Fruit fly (Drosophila melanogaster) whole organism, embryonic: ENCODE results near the gene CG12206.

Experiments used
- BEAF-32 ChIP-seq: fragments of 200-800 bp; sonication (Bioruptor generic); optimal IDR thresholded peaks from 3 replicates; lab custom pipeline; 2017; ENCODE audit warnings: missing biosample characterization, missing genetic modification characterization, mild to moderate bottlenecking, moderate library complexity, missing genetic modification reagents
- CG11560 ChIP-seq: fragments of 200-800 bp; sonication (Bioruptor generic); IDR thresholded peaks from 3 replicates; pipeline ENCODE4 v1.3.6; 2022; ENCODE audit warnings: missing biosample characterization, missing genetic modification characterization
- CG12155 ChIP-seq: fragments of 200-800 bp; sonication (Bioruptor generic); optimal IDR thresholded peaks from 3 replicates; lab custom pipeline; 2016; ENCODE audit warnings: missing biosample characterization, missing genetic modification characterization
- CG12236 ChIP-seq: fragments of 200-800 bp; sonication (Bioruptor generic); optimal IDR thresholded peaks from 2 replicates; lab custom pipeline; 2016; ENCODE audit warnings: missing biosample characterization, missing genetic modification characterization
- CG15479 ChIP-seq: fragments of 200-800 bp; sonication (Bioruptor generic); optimal IDR thresholded peaks from 3 replicates; lab custom pipeline; 2019; ENCODE audit warnings: missing biosample characterization, mild to moderate bottlenecking, missing genetic modification characterization, moderate library complexity
- CG18011 ChIP-seq: fragments of 200-800 bp; sonication (Bioruptor generic); optimal IDR thresholded peaks from 2 replicates; lab custom pipeline; 2017; ENCODE audit warnings: missing biosample characterization, missing genetic modification characterization, mild to moderate bottlenecking, moderate library complexity, missing genotype
- CG1832 ChIP-seq: fragments of 200-800 bp; sonication (Bioruptor generic); optimal IDR thresholded peaks from 2 replicates; lab custom pipeline; 2017; ENCODE audit warnings: missing biosample characterization, mild to moderate bottlenecking, missing genetic modification characterization, inconsistent platforms
- CG2129 ChIP-seq: fragments of 200-800 bp; sonication (Bioruptor generic); IDR thresholded peaks from 2 replicates; pipeline ENCODE4 v1.3.6; 2022; ENCODE audit warnings: missing biosample characterization, missing genetic modification characterization; ENCODE audit not compliant: partially characterized antibody
- CG2889 ChIP-seq: fragments of 200-800 bp; sonication (Bioruptor generic); IDR thresholded peaks from 3 replicates; pipeline ENCODE4 v1.3.6; 2022; ENCODE audit warnings: missing biosample characterization, missing genetic modification characterization
- CG3726 ChIP-seq: fragments of 200-800 bp; sonication (Bioruptor generic); IDR thresholded peaks from 3 replicates; pipeline ENCODE4, ENCODE4 v1.3.6; 2022; ENCODE audit warnings: missing biosample characterization, missing genetic modification characterization
- CG6683 ChIP-seq: fragments of 200-800 bp; sonication (Bioruptor generic); optimal IDR thresholded peaks from 2 replicates; lab custom pipeline; 2017; ENCODE audit warnings: missing biosample characterization, mild to moderate bottlenecking, missing genetic modification characterization, missing genetic modification reagents
- CG6689 ChIP-seq: fragments of 200-800 bp; sonication (Bioruptor generic); IDR thresholded peaks from 2 replicates; pipeline ENCODE4 v1.3.6; 2022; ENCODE audit warnings: missing biosample characterization, missing genetic modification characterization
- CG8290 ChIP-seq, 3 experiments: fragments of 200-800 bp; sonication (Bioruptor generic); optimal IDR thresholded peaks; 2 replicates each; lab custom pipeline; 2016 to 2019; ENCODE audit warnings: missing biosample characterization in 3 of 3, missing genetic modification characterization in 3 of 3, mild to moderate bottlenecking in 2 of 3, moderate library complexity in 1 of 3
- CG9932 ChIP-seq: fragments of 200-800 bp; sonication (Bioruptor generic); IDR thresholded peaks from 2 replicates; pipeline ENCODE4 v1.3.6; 2022; ENCODE audit warnings: missing biosample characterization, missing genetic modification characterization
- Drgx ChIP-seq: fragments of 200-800 bp; sonication (Bioruptor generic); IDR thresholded peaks from 2 replicates; pipeline ENCODE4 v1.3.6; 2022; ENCODE audit warnings: missing biosample characterization, missing genetic modification characterization
- Ets97D ChIP-seq: fragments of 200-800 bp; sonication (Bioruptor generic); optimal IDR thresholded peaks from 3 replicates; lab custom pipeline; 2016; ENCODE audit warnings: missing biosample characterization, missing genetic modification characterization
- HLH54F ChIP-seq: fragments of 200-800 bp; sonication (Bioruptor generic); optimal IDR thresholded peaks from 3 replicates; lab custom pipeline; 2016; ENCODE audit warnings: missing biosample characterization, missing genetic modification characterization
- MESR4 ChIP-seq: fragments of 200-800 bp; sonication (Bioruptor generic); optimal IDR thresholded peaks from 2 replicates; lab custom pipeline; 2018; ENCODE audit warnings: missing biosample characterization, mild to moderate bottlenecking, missing genetic modification characterization, moderate library complexity
- Mad ChIP-seq: fragments of 200-800 bp; sonication (Bioruptor generic); optimal IDR thresholded peaks from 2 replicates; lab custom pipeline; 2016; ENCODE audit warnings: missing biosample characterization, missing genetic modification characterization
- NC2β ChIP-seq: fragments of 200-800 bp; sonication (Bioruptor generic); optimal IDR thresholded peaks from 2 replicates; lab custom pipeline; 2016; ENCODE audit warnings: missing biosample characterization, missing genetic modification characterization
- NFAT ChIP-seq: fragments of 200-800 bp; sonication (Bioruptor generic); IDR thresholded peaks from 2 replicates; pipeline ENCODE4 v1.3.6; 2022; ENCODE audit warnings: missing biosample characterization, missing genetic modification characterization
- NfI ChIP-seq: fragments of 200-800 bp; sonication (Bioruptor generic); optimal IDR thresholded peaks from 3 replicates; lab custom pipeline; 2018; ENCODE audit warnings: missing biosample characterization, mild to moderate bottlenecking, missing genetic modification characterization, moderate library complexity
- Oaz ChIP-seq: fragments of 200-800 bp; sonication (Bioruptor generic); IDR thresholded peaks from 2 replicates; pipeline ENCODE4 v1.3.6; 2022; ENCODE audit warnings: missing biosample characterization, missing genetic modification characterization
- Spps ChIP-seq: fragments of 200-800 bp; sonication (Bioruptor generic); optimal IDR thresholded peaks from 2 replicates; lab custom pipeline; 2018; ENCODE audit warnings: missing biosample characterization, mild to moderate bottlenecking, missing genetic modification characterization
- Sry-β ChIP-seq: fragments of 200-800 bp; sonication (Bioruptor generic); optimal IDR thresholded peaks from 2 replicates; lab custom pipeline; 2018; ENCODE audit warnings: missing biosample characterization, mild to moderate bottlenecking, missing genetic modification characterization, moderate library complexity
- TFAM ChIP-seq: fragments of 200-800 bp; sonication (Bioruptor generic); optimal IDR thresholded peaks from 2 replicates; lab custom pipeline; 2017; ENCODE audit warnings: missing biosample characterization, missing genetic modification characterization, inconsistent platforms
- Vsx1 ChIP-seq: fragments of 200-800 bp; sonication (Bioruptor generic); optimal IDR thresholded peaks from 2 replicates; lab custom pipeline; 2017; ENCODE audit warnings: missing biosample characterization, mild to moderate bottlenecking, missing genetic modification characterization, missing genetic modification reagents
- Xbp1 ChIP-seq: fragments of 200-800 bp; sonication (Bioruptor generic); optimal IDR thresholded peaks from 3 replicates; lab custom pipeline; 2016; ENCODE audit warnings: missing biosample characterization, mild to moderate bottlenecking, missing genetic modification characterization
- Xrp1 ChIP-seq: fragments of 200-800 bp; sonication (Bioruptor generic); IDR thresholded peaks from 2 replicates; pipeline ENCODE4 v1.3.6; 2022; ENCODE audit warnings: missing biosample characterization, missing genetic modification characterization
- ash1 ChIP-seq: fragments of 200-800 bp; sonication (Bioruptor generic); optimal IDR thresholded peaks from 2 replicates; lab custom pipeline; 2018; ENCODE audit warnings: missing biosample characterization, mild to moderate bottlenecking, missing genetic modification characterization
- bab2 ChIP-seq: fragments of 200-800 bp; sonication (Bioruptor generic); optimal IDR thresholded peaks from 2 replicates; lab custom pipeline; 2016; ENCODE audit warnings: missing biosample characterization, missing genetic modification characterization
- bsh ChIP-seq, 2 experiments: fragments of 200-800 bp; sonication (Bioruptor generic); optimal IDR thresholded peaks; 2 replicates each; lab custom pipeline; 2017 to 2018; ENCODE audit warnings: mild to moderate bottlenecking in 2 of 2, missing biosample characterization in 2 of 2, missing genetic modification characterization in 2 of 2, moderate library complexity in 1 of 2
- ci ChIP-seq: fragments of 200-800 bp; sonication (Bioruptor generic); IDR thresholded peaks from 3 replicates; pipeline ENCODE4 v1.3.6; 2022; ENCODE audit warnings: missing biosample characterization, missing genetic modification characterization
- dm ChIP-seq: fragments of 200-800 bp; sonication (Bioruptor generic); optimal IDR thresholded peaks from 3 replicates; lab custom pipeline; 2016; ENCODE audit warnings: missing biosample characterization, missing genetic modification characterization
- ems ChIP-seq: fragments of 200-800 bp; sonication (Bioruptor generic); optimal IDR thresholded peaks from 3 replicates; lab custom pipeline; 2016; ENCODE audit warnings: missing biosample characterization, missing genetic modification characterization
- grn ChIP-seq: fragments of 200-800 bp; sonication (Bioruptor generic); optimal IDR thresholded peaks from 3 replicates; lab custom pipeline; 2017; ENCODE audit warnings: missing biosample characterization, missing genetic modification characterization
- ham ChIP-seq: fragments of 200-800 bp; sonication (Bioruptor generic); IDR thresholded peaks from 2 replicates; pipeline ENCODE4 v1.3.6; 2022; ENCODE audit warnings: missing biosample characterization, missing genetic modification characterization
- her ChIP-seq: fragments of 200-800 bp; sonication (Bioruptor generic); optimal IDR thresholded peaks from 2 replicates; lab custom pipeline; 2016; ENCODE audit warnings: missing biosample characterization, missing genetic modification characterization
- hth ChIP-seq: fragments of >200 bp; optimal IDR thresholded peaks from 2 replicates; lab custom pipeline; 2017; ENCODE audit warnings: inconsistent platforms
- jigr1 ChIP-seq: fragments of 200-800 bp; sonication (Bioruptor generic); IDR thresholded peaks from 3 replicates; pipeline ENCODE4 v1.3.6; 2022; ENCODE audit warnings: missing biosample characterization, missing genetic modification characterization
- jing ChIP-seq: fragments of 200-800 bp; sonication (Bioruptor generic); optimal IDR thresholded peaks from 2 replicates; lab custom pipeline; 2018; ENCODE audit warnings: missing biosample characterization, mild to moderate bottlenecking, missing genetic modification characterization
- kay ChIP-seq: fragments of 200-800 bp; sonication (Bioruptor generic); optimal IDR thresholded peaks from 2 replicates; lab custom pipeline; 2016; ENCODE audit warnings: missing biosample characterization, missing genetic modification characterization
- klu ChIP-seq: fragments of 200-800 bp; sonication (Bioruptor generic); IDR thresholded peaks from 2 replicates; pipeline ENCODE4 v1.3.6; 2022; ENCODE audit warnings: missing biosample characterization, missing genetic modification characterization
- knrl ChIP-seq: fragments of 200-800 bp; sonication (Bioruptor generic); IDR thresholded peaks from 3 replicates; pipeline ENCODE4 v1.3.6; 2022; ENCODE audit warnings: missing biosample characterization, missing genetic modification characterization; ENCODE audit not compliant: partially characterized antibody
- nmo ChIP-seq: fragments of 200-800 bp; sonication (Bioruptor generic); optimal IDR thresholded peaks from 2 replicates; lab custom pipeline; 2018; ENCODE audit warnings: missing biosample characterization, mild to moderate bottlenecking, missing genetic modification characterization, moderate library complexity
- slou ChIP-seq: fragments of 200-800 bp; sonication (Bioruptor generic); optimal IDR thresholded peaks from 3 replicates; lab custom pipeline; 2016; ENCODE audit warnings: missing biosample characterization, missing genetic modification characterization
- slp2 ChIP-seq: fragments of 200-800 bp; sonication (Bioruptor generic); optimal IDR thresholded peaks from 2 replicates; lab custom pipeline; 2016; ENCODE audit warnings: missing biosample characterization, missing genetic modification characterization
- sqz ChIP-seq: fragments of 200-800 bp; sonication (Bioruptor generic); optimal IDR thresholded peaks from 3 replicates; lab custom pipeline; 2018; ENCODE audit warnings: missing biosample characterization, mild to moderate bottlenecking, missing genetic modification characterization
- trem ChIP-seq: fragments of 200-800 bp; optimal IDR thresholded peaks from 3 replicates; lab custom pipeline; 2019; ENCODE audit warnings: missing biosample characterization, mild to moderate bottlenecking, missing genetic modification characterization, moderate library complexity
- trh ChIP-seq: fragments of 200-800 bp; sonication (Bioruptor generic); optimal IDR thresholded peaks from 2 replicates; lab custom pipeline; 2016; ENCODE audit warnings: missing biosample characterization, missing genetic modification characterization
- tx ChIP-seq: fragments of 200-800 bp; sonication (Bioruptor generic); optimal IDR thresholded peaks from 2 replicates; lab custom pipeline; 2016; ENCODE audit warnings: missing biosample characterization, missing genetic modification characterization

The CG12206 gene

DNA sequence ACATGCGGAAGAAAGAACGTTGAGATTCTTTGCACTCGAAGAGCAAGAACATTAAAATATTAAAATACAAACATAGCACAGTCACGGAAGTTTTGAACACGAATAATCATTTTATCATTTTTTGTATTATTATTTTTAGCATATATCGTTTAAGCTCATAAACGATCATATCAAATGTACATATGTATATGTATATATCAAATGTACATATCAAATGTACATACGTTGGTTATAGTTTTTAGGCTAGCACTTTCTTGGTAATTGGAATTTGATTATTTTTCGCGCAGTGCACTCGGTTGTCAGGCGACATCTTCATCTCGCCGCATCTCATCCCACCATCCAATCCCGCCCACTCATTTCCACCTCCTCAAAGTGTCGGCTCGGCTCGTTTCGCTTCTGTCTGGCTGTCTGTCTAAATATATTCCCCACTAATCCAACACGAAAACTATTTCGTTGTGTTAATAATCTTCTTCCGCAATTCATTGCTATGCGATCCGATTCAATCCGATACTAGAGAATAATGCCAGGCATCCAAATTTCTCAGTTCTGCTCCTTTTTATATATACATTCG lies 18.8 kb downstream of the CG12206 start (continued):
- peak; percentile 75 for TF ChIP-seq nmo (GFP tag; lab: Kevin White, UChicago)
- no peak for TF ChIP-seq her (GFP tag; lab: Kevin White, UChicago)
- peak; percentile 23; the same call in 1 of the 2 replicates for TF ChIP-seq CG6689 (GFP tag; lab: Robert Waterston, UW)
- no peak for TF ChIP-seq Sry-β (GFP tag; lab: Kevin White, UChicago)
- TF ChIP-seq CG12236 = no peak
- TF ChIP-seq CG9932 (GFP tag; lab: Robert Waterston, UW) = peak; percentile 31; the same call in 1 of the 2 replicates
- no peak for TF ChIP-seq sqz (GFP tag; lab: Kevin White, UChicago)
- peak; percentile 17 for TF ChIP-seq Spps (tag; lab: Kevin White, UChicago)
- TF ChIP-seq knrl = no peak
- TF ChIP-seq trh (GFP tag; lab: Kevin White, UChicago) = no peak
- no peak for TF ChIP-seq NFAT (GFP tag; lab: Robert Waterston, UW)
- peak; percentile 28 for TF ChIP-seq Xbp1 (GFP tag; lab: Kevin White, UChicago)
- TF ChIP-seq slp2 (GFP tag; lab: Kevin White, UChicago) = no peak
- TF ChIP-seq jing (GFP tag; lab: Kevin White, UChicago) = no peak
- no peak for TF ChIP-seq BEAF-32 (GFP tag; lab: Kevin White, UChicago)
- no peak for TF ChIP-seq Vsx1
- TF ChIP-seq jigr1 = no peak
- TF ChIP-seq TFAM (GFP tag; lab: Kevin White, UChicago) = no peak
- TF ChIP-seq Oaz = no peak
- TF ChIP-seq CG3726 = no peak
- no peak for TF ChIP-seq ci (GFP tag; lab: Robert Waterston, UW)
- TF ChIP-seq CG12155 (GFP tag; lab: Kevin White, UChicago) = peak; percentile 17
- TF ChIP-seq bsh (GFP tag; optimal IDR thresholded peaks at IDR 0.05; lab: Kevin White, UChicago) = peak in 1 of 2 experiments; percentile 72
- no peak for TF ChIP-seq slou (GFP tag; lab: Kevin White, UChicago)
- no peak for TF ChIP-seq ash1 (GFP tag; lab: Kevin White, UChicago)
- TF ChIP-seq grn (GFP tag; lab: Kevin White, UChicago) = no peak
- no peak for TF ChIP-seq Mad
- TF ChIP-seq Xrp1 (GFP tag; lab: Robert Waterston, UW) = peak; percentile 29; the same call in 1 of the 2 replicates
- TF ChIP-seq NC2β (GFP tag; lab: Kevin White, UChicago) = no peak
- TF ChIP-seq CG15479 = no peak
- no peak for TF ChIP-seq kay (GFP tag; lab: Kevin White, UChicago)
- no peak for TF ChIP-seq ham (GFP tag; lab: Robert Waterston, UW)
- TF ChIP-seq Drgx (GFP tag; lab: Robert Waterston, UW) = no peak
- peak; percentile 15 for TF ChIP-seq trem (tag; lab: Kevin White, UChicago)
- TF ChIP-seq NfI (GFP tag; lab: Kevin White, UChicago) = peak; percentile 7
- no peak for TF ChIP-seq CG8290 (GFP tag; optimal IDR thresholded peaks at IDR 0.05; lab: Kevin White, UChicago)
- peak in 1 of 2 experiments; percentile 10 for TF ChIP-seq CG8290 (tag; optimal IDR thresholded peaks at IDR 0.05; lab: Kevin White, UChicago)
- no peak for TF ChIP-seq Ets97D (GFP tag; lab: Kevin White, UChicago)
- no peak for TF ChIP-seq ems (GFP tag; lab: Kevin White, UChicago)
- no peak for TF ChIP-seq CG1832
- TF ChIP-seq HLH54F = no peak
- no peak for TF ChIP-seq CG6683 (GFP tag; lab: Kevin White, UChicago)
- no peak for TF ChIP-seq CG11560
- TF ChIP-seq MESR4 = no peak
- TF ChIP-seq CG2129 (GFP tag; lab: Robert Waterston, UW) = no peak
- no peak for TF ChIP-seq CG18011 (GFP tag; lab: Kevin White, UChicago)
- no peak for TF ChIP-seq hth (lab: Kevin White, UChicago)
- TF ChIP-seq CG2889 (GFP tag; lab: Robert Waterston, UW) = no peak
- TF ChIP-seq dm (GFP tag; lab: Kevin White, UChicago) = no peak
- TF ChIP-seq tx (GFP tag; lab: Kevin White, UChicago) = no peak
- no peak for TF ChIP-seq bab2 (GFP tag; lab: Kevin White, UChicago)
- no peak for TF ChIP-seq klu
